Fruit fly (Drosophila melanogaster): ENCODE results near the gene kis.

dm6 chr2L:203529-204127 is 47.0 kb downstream of the kis start, which contains the start of gene mRpL10:
- no peak for TF ChIP-seq Dfd (GFP tag; optimal IDR thresholded peaks at IDR 0.05)
- peak; percentile 33 for TF ChIP-seq sv (GFP tag; optimal IDR thresholded peaks at IDR 0.05)
- no peak for TF ChIP-seq Hr78 (GFP tag; optimal IDR thresholded peaks at IDR 0.05)
- TF ChIP-seq brk (GFP tag; optimal IDR thresholded peaks at IDR 0.05): no peak
- TF ChIP-seq OdsH (GFP tag; optimal IDR thresholded peaks at IDR 0.05): peak; percentile 57
- peak; percentile 41 for TF ChIP-seq psq (GFP tag; optimal IDR thresholded peaks at IDR 0.05)

Data from whole organism, wandering third instar larva.